Fruit fly (Drosophila melanogaster): ENCODE measurements around the gene Odj.

Odj gene

DNA sequence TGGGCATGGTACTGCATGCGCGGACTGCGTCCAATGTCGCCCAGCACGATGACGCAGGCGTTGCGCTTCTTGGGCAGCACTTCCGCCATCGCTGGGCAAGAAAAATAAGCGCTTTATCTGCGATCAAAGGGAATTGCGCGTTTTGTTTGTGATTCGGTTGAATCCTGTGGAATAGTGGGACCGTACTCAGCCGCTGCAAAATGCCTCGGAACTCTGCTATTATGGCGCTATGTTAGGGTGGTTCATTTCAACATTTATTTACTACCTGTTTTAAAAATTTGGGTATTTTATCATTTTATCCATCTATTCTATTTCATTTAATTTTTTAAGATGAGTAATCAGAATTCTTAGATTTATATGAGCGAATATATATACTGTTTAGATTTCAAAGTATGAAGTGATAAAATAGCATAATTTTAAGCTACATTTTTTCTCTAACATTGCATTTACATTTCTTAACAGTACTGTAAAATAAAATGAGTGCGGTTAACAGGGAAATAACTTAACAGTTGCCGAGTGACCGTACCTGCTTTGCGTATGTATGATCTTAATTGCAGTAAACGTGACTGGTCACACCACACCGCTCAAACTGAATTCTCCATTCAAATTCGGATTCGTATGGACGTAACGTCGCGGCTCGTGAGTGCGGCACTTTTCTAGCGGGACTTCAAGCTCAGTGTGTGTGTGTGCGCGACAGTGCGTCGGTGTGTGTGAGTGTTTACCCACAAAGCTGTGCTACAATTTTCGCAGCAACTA is 2.1 kb upstream of the Odj start, which contains the start of the genes Alg1 and tinc (continued):
- TF ChIP-seq CG16813 (GFP tag; IDR thresholded peaks at IDR 0.05; ENCODE audit: partially characterized antibody) (0 out of 3 replicates have a peak, but pooled peaks have one; percentile 39), CG10366 (GFP tag; IDR thresholded peaks at IDR 0.05) (no peak), disco-r (GFP tag; optimal IDR thresholded peaks at IDR 0.05) (no peak), CG4854 (GFP tag; optimal IDR thresholded peaks at IDR 0.05) (no peak), CG2129 (GFP tag; IDR thresholded peaks at IDR 0.05; ENCODE audit: partially characterized antibody) (no peak), Dek (tag; optimal IDR thresholded peaks at IDR 0.05) (peak; percentile 56), CrebB (tag; optimal IDR thresholded peaks at IDR 0.05) (no peak), psq (GFP tag; optimal IDR thresholded peaks at IDR 0.05) (peak; percentile 17), CG2889 (GFP tag; IDR thresholded peaks at IDR 0.05) (no peak), CG33213 (GFP tag; optimal IDR thresholded peaks at IDR 0.05) (no peak), CG18619 (GFP tag; optimal IDR thresholded peaks at IDR 0.05) (peak; percentile 42), CG10431 (GFP tag; optimal IDR thresholded peaks at IDR 0.05) (no peak), vvl (GFP tag; IDR thresholded peaks at IDR 0.05) (peak; percentile 84), Awh (GFP tag; IDR thresholded peaks at IDR 0.05) (peak; percentile 25; the same call in 1 of the 2 replicates), CG1603 (tag; optimal IDR thresholded peaks at IDR 0.05) (peak; percentile 60), CG32772 (GFP tag; IDR thresholded peaks at IDR 0.05) (no peak), Sry-β (GFP tag; optimal IDR thresholded peaks at IDR 0.05) (no peak), CG13296 (GFP tag; optimal IDR thresholded peaks at IDR 0.05) (peak; percentile 81), p53 (GFP tag; optimal IDR thresholded peaks at IDR 0.05) (no peak), Dbx (GFP tag; IDR thresholded peaks at IDR 0.05) (peak; percentile 19; the same call in 1 of the 3 replicates), CG9727 (GFP tag; optimal IDR thresholded peaks at IDR 0.05) (peak; percentile 65), D (optimal IDR thresholded peaks at IDR 0.05) (no peak), D (GFP tag; optimal IDR thresholded peaks at IDR 0.05) (no peak), otp (GFP tag; IDR thresholded peaks at IDR 0.05) (no peak), GATAe (GFP tag; conservative IDR thresholded peaks at IDR 0.05) (no peak), CG7372 (GFP tag; IDR thresholded peaks at IDR 0.05) (peak; percentile 26; the same call in 1 of the 2 replicates), salm (tag; optimal IDR thresholded peaks at IDR 0.05) (no peak), D19B (GFP tag; optimal IDR thresholded peaks at IDR 0.05) (no peak), sens-2 (GFP tag; IDR thresholded peaks at IDR 0.05) (no peak), Tbp (GFP tag; optimal IDR thresholded peaks at IDR 0.05) (no peak), zf30C (GFP tag; optimal IDR thresholded peaks at IDR 0.05) (no peak), Xrp1 (GFP tag; IDR thresholded peaks at IDR 0.05) (peak; percentile 68), unc-4 (GFP tag; IDR thresholded peaks at IDR 0.05; ENCODE audit: partially characterized antibody) (0 out of 2 replicates have a peak, but pooled peaks have one; percentile 14), ranshi (GFP tag; IDR thresholded peaks at IDR 0.05) (0 out of 2 replicates have a peak, but pooled peaks have one; percentile 26), CG18764 (GFP tag; optimal IDR thresholded peaks at IDR 0.05) (peak; percentile 19), Dad (GFP tag; optimal IDR thresholded peaks at IDR 0.05) (no peak), Sry-δ (GFP tag; optimal IDR thresholded peaks at IDR 0.05) (peak; percentile 23), CG2712 (tag; optimal IDR thresholded peaks at IDR 0.05) (peak; percentile 77), CG12155 (GFP tag; optimal IDR thresholded peaks at IDR 0.05) (peak; percentile 59), Ravus (GFP tag; IDR thresholded peaks at IDR 0.05) (no peak), chn (GFP tag; optimal IDR thresholded peaks at IDR 0.05) (peak; percentile 7), scrt (GFP tag; optimal IDR thresholded peaks at IDR 0.05) (peak; percentile 16), CG32767 (GFP tag; IDR thresholded peaks at IDR 0.05) (peak; percentile 13; the same call in 1 of the 2 replicates), Stat92E (GFP tag; optimal IDR thresholded peaks at IDR 0.05) (peak in 1 of 3 experiments; percentile 71), CG13287 (GFP tag; IDR thresholded peaks at IDR 0.05; ENCODE audit: partially characterized antibody) (peak; percentile 34; the same call in 1 of the 2 replicates), Hr3 (GFP tag; optimal IDR thresholded peaks at IDR 0.05) (peak; percentile 64), CG10209 (GFP tag; optimal IDR thresholded peaks at IDR 0.05) (peak; percentile 53), Hr51 (GFP tag; optimal IDR thresholded peaks at IDR 0.05) (peak in 1 of 2 experiments; percentile 79), sim (GFP tag; IDR thresholded peaks at IDR 0.05) (no peak)
